Worm (Caenorhabditis elegans) whole organism, L4/young adult: Measurements from ENCODE around the gene F29B9.8.

Source experiments
- W03F9.2 ChIP-seq: fragments of 150-350 bp; optimal IDR thresholded peaks from 2 replicates; lab custom pipeline; 2014; ENCODE audit warnings: missing biosample characterization, missing genetic modification characterization
- dao-5 ChIP-seq: sonication (generic microtip); optimal IDR thresholded peaks from 2 replicates; lab custom pipeline; 2016; ENCODE audit warnings: missing genotype, missing genetic modification characterization, moderate library complexity, missing compliant biosample characterization
- him-1 ChIP-seq: sonication (generic microtip); optimal IDR thresholded peaks from 2 replicates; lab custom pipeline; 2016; ENCODE audit warnings: missing genotype, missing genetic modification reagents, missing genetic modification characterization, missing compliant biosample characterization

F29B9.8 gene

ce11 chrIV:4647385-4647784 is at the start of gene F29B9.8:
Gene F29B9.8, plus strand, starts transcription at chrIV:4647685.
- TF ChIP-seq dao-5 (tag; lab: Kevin White, UChicago): no peak

- no peak for TF ChIP-seq him-1
- TF ChIP-seq dao-5 (tag; lab: Kevin White, UChicago): no peak
- no peak for TF ChIP-seq W03F9.2
Observed at ce11 chrIV:4599352-4600004, 48.0 kb upstream of the F29B9.8 start, which contains the start of gene F19C7.2. Gene F19C7.2, plus strand, starts transcription at chrIV:4599954.

ce11 chrIV:4602565-4602964 is 44.9 kb upstream of the F29B9.8 start, which contains the start of gene F19C7.4:
Gene F19C7.4, plus strand, starts transcription at chrIV:4602865.
- no peak for TF ChIP-seq W03F9.2
- no peak for TF ChIP-seq dao-5 (tag; lab: Kevin White, UChicago)
- TF ChIP-seq him-1: no peak

- TF ChIP-seq dao-5 (tag; lab: Kevin White, UChicago): no peak
- TF ChIP-seq W03F9.2: no peak
- no peak for TF ChIP-seq him-1
Observed at ce11 chrIV:4605608-4606007, 41.9 kb upstream of the F29B9.8 start, which contains the start of gene nspg-10. Gene nspg-10, plus strand, starts transcription at chrIV:4605786.

- TF ChIP-seq dao-5 (tag; lab: Kevin White, UChicago) (no peak), him-1 (no peak), W03F9.2 (no peak)
Observed at ce11 chrIV:4608661-4609060, 38.8 kb upstream of the F29B9.8 start.

- TF ChIP-seq him-1: no peak
- TF ChIP-seq dao-5 (tag; lab: Kevin White, UChicago): no peak
- TF ChIP-seq W03F9.2: no peak
Observed at ce11 chrIV:4609568-4609967, 37.9 kb upstream of the F29B9.8 start, which contains the start of gene col-110. Gene col-110, minus strand, starts transcription at chrIV:4609668.

ce11 chrIV:4611740-4612139 is 35.7 kb upstream of the F29B9.8 start:
- TF ChIP-seq W03F9.2: no peak
- TF ChIP-seq dao-5 (tag; lab: Kevin White, UChicago): no peak
- TF ChIP-seq him-1: no peak

ce11 chrIV:4612597-4612996 is 34.9 kb upstream of the F29B9.8 start:
- TF ChIP-seq him-1 (no peak), dao-5 (tag; lab: Kevin White, UChicago) (no peak), W03F9.2 (no peak)

ce11 chrIV:4613516-4613915 is 34.0 kb upstream of the F29B9.8 start:
- TF ChIP-seq him-1 (no peak), dao-5 (tag; lab: Kevin White, UChicago) (no peak), W03F9.2 (no peak)

- no peak for TF ChIP-seq dao-5 (tag; lab: Kevin White, UChicago)
- no peak for TF ChIP-seq him-1
- no peak for TF ChIP-seq W03F9.2
Observed at ce11 chrIV:4623852-4624251, 23.6 kb upstream of the F29B9.8 start.

ce11 chrIV:4633393-4633792 is 14.1 kb upstream of the F29B9.8 start, which contains the start of gene R105.1:
Gene R105.1, plus strand, starts transcription at chrIV:4633693.
- TF ChIP-seq dao-5 (tag; lab: Kevin White, UChicago): no peak
- TF ChIP-seq W03F9.2: no peak
- TF ChIP-seq him-1: no peak

- TF ChIP-seq W03F9.2: no peak
- TF ChIP-seq dao-5 (tag; lab: Kevin White, UChicago): no peak
- no peak for TF ChIP-seq him-1
Observed at ce11 chrIV:4636001-4636400, 11.5 kb upstream of the F29B9.8 start, which contains the start of gene R105.5. Gene R105.5, plus strand, starts transcription at chrIV:4636301.

- no peak for TF ChIP-seq W03F9.2
Observed at ce11 chrIV:4637840-4638239, 9.6 kb upstream of the F29B9.8 start, which contains the start of gene F19C7.8. Gene F19C7.8, minus strand, starts transcription at chrIV:4638095.

- TF ChIP-seq W03F9.2 (no peak), him-1 (no peak), dao-5 (tag; lab: Kevin White, UChicago) (no peak)
Observed at ce11 chrIV:4639352-4639751, 8.1 kb upstream of the F29B9.8 start.

ce11 chrIV:4640941-4641340 is 6.5 kb upstream of the F29B9.8 start:
- TF ChIP-seq W03F9.2 (no peak), him-1 (no peak), dao-5 (tag; lab: Kevin White, UChicago) (no peak)

ce11 chrIV:4643577-4643976 is 3.9 kb upstream of the F29B9.8 start:
- TF ChIP-seq him-1 (no peak), W03F9.2 (no peak), dao-5 (tag; lab: Kevin White, UChicago) (no peak)
